Worm (Caenorhabditis elegans): ENCODE measurements around the gene ZC395.5.

The ZC395.5 gene

ce11 chrIII:5273396-5273857 lies 5.8 kb downstream of the ZC395.5 start, which contains the start of gene ztf-8:
Gene ztf-8, minus strand, starts transcription at chrIII:5273471.
- TF ChIP-seq ama-1 (optimal IDR thresholded peaks at IDR 0.05) (peak; percentile 37), lsy-2 (tag; optimal IDR thresholded peaks at IDR 0.05) (peak in 1 of 2 experiments; percentile 49), C34F6.9 (tag; optimal IDR thresholded peaks at IDR 0.05) (peak; percentile 25), ztf-4 (tag; optimal IDR thresholded peaks at IDR 0.05) (peak; percentile 31), crh-2 (tag; optimal IDR thresholded peaks at IDR 0.05) (peak; percentile 38), nhr-129 (tag; optimal IDR thresholded peaks at IDR 0.05) (no peak), lin-39 (tag; optimal IDR thresholded peaks at IDR 0.05) (no peak)

- TF ChIP-seq nhr-12 (tag; optimal IDR thresholded peaks at IDR 0.05) = no peak
- TF ChIP-seq ama-1 (optimal IDR thresholded peaks at IDR 0.05) = peak; percentile 15
- no peak for TF ChIP-seq elt-3 (tag; optimal IDR thresholded peaks at IDR 0.05)
- no peak for TF ChIP-seq nhr-21 (tag; optimal IDR thresholded peaks at IDR 0.05)
- peak; percentile 15 for TF ChIP-seq nhr-129 (tag; optimal IDR thresholded peaks at IDR 0.05)
Measured at ce11 chrIII:5274250-5274649, 6.6 kb downstream of the ZC395.5 start.

ce11 chrIII:5274715-5275355 lies 7.2 kb downstream of the ZC395.5 start, which contains the start of the genes daf-41 and toc-1:
Gene daf-41, minus strand, starts transcription at chrIII:5274765.
Gene toc-1, plus strand, starts transcription at chrIII:5275251.
- TF ChIP-seq sem-4 (tag; optimal IDR thresholded peaks at IDR 0.05) = no peak
- no peak for TF ChIP-seq nhr-12 (tag; optimal IDR thresholded peaks at IDR 0.05)
- TF ChIP-seq Y55F3AM.14 (GFP tag; optimal IDR thresholded peaks at IDR 0.05) = no peak
- TF ChIP-seq nhr-10 (tag; optimal IDR thresholded peaks at IDR 0.05) = no peak
- TF ChIP-seq alr-1 (tag; optimal IDR thresholded peaks at IDR 0.05) = no peak
- no peak for TF ChIP-seq R02D3.7 (tag; optimal IDR thresholded peaks at IDR 0.05)
- no peak for TF ChIP-seq egl-27 (tag; optimal IDR thresholded peaks at IDR 0.05)
- TF ChIP-seq nhr-237 (tag; optimal IDR thresholded peaks at IDR 0.05) = no peak
- TF ChIP-seq mdl-1 (tag; optimal IDR thresholded peaks at IDR 0.05) = no peak
- no peak for TF ChIP-seq snpc-4 (tag; optimal IDR thresholded peaks at IDR 0.05)
- no peak for TF ChIP-seq nhr-77 (tag; optimal IDR thresholded peaks at IDR 0.05)
- TF ChIP-seq unc-62 (GFP tag; optimal IDR thresholded peaks at IDR 0.05) = no peak
- TF ChIP-seq sma-9 (GFP tag; optimal IDR thresholded peaks at IDR 0.05) = no peak
- TF ChIP-seq sma-9 (tag; optimal IDR thresholded peaks at IDR 0.05) = no peak
- TF ChIP-seq nhr-11 (tag; optimal IDR thresholded peaks at IDR 0.05) = no peak
- peak; percentile 62 for TF ChIP-seq lin-13 (GFP tag; optimal IDR thresholded peaks at IDR 0.05)
- TF ChIP-seq nhr-23 (tag; optimal IDR thresholded peaks at IDR 0.05) = no peak
- TF ChIP-seq mab-5 (tag; optimal IDR thresholded peaks at IDR 0.05) = no peak
- TF ChIP-seq zag-1 (tag; optimal IDR thresholded peaks at IDR 0.05) = no peak
- TF ChIP-seq ceh-82 (tag; optimal IDR thresholded peaks at IDR 0.05) = no peak
- peak; percentile 55 for TF ChIP-seq crh-2 (tag; optimal IDR thresholded peaks at IDR 0.05)
- TF ChIP-seq elt-1 (tag; optimal IDR thresholded peaks at IDR 0.05) = no peak
- no peak for TF ChIP-seq mbf-1 (tag; optimal IDR thresholded peaks at IDR 0.05)
- peak; percentile 23 for TF ChIP-seq fos-1 (tag; optimal IDR thresholded peaks at IDR 0.05)
- TF ChIP-seq gmeb-1 (tag; optimal IDR thresholded peaks at IDR 0.05) = peak; percentile 11
- TF ChIP-seq nhr-25 (tag; optimal IDR thresholded peaks at IDR 0.05) = peak; percentile 3
- peak in 1 of 2 experiments; percentile 73 for TF ChIP-seq lsy-2 (tag; optimal IDR thresholded peaks at IDR 0.05)
- peak; percentile 31 for TF ChIP-seq nhr-129 (tag; optimal IDR thresholded peaks at IDR 0.05)
- no peak for TF ChIP-seq ztf-11 (tag; optimal IDR thresholded peaks at IDR 0.05)
- peak; percentile 66 for TF ChIP-seq unc-55 (GFP tag; optimal IDR thresholded peaks at IDR 0.05)
- TF ChIP-seq lin-11 (tag; optimal IDR thresholded peaks at IDR 0.05) = peak; percentile 68
- no peak for TF ChIP-seq dmd-4 (tag; optimal IDR thresholded peaks at IDR 0.05)
- TF ChIP-seq F13H6.1 (tag; optimal IDR thresholded peaks at IDR 0.05) = peak; percentile 4
- TF ChIP-seq C34F6.9 (tag; optimal IDR thresholded peaks at IDR 0.05) = peak; percentile 82
- TF ChIP-seq peb-1 (tag; optimal IDR thresholded peaks at IDR 0.05) = no peak
- no peak for TF ChIP-seq blmp-1 (tag; optimal IDR thresholded peaks at IDR 0.05; ENCODE audit: insufficient read depth)
- TF ChIP-seq sma-3 (GFP tag; optimal IDR thresholded peaks at IDR 0.05) = no peak
- no peak for TF ChIP-seq ztf-1 (GFP tag; conservative IDR thresholded peaks at IDR 0.05)
- no peak for TF ChIP-seq ceh-16 (tag; optimal IDR thresholded peaks at IDR 0.05)
- TF ChIP-seq ama-1 (optimal IDR thresholded peaks at IDR 0.05) = no peak
- TF ChIP-seq ztf-4 (tag; optimal IDR thresholded peaks at IDR 0.05) = peak; percentile 30
- TF ChIP-seq elt-3 (tag; optimal IDR thresholded peaks at IDR 0.05) = no peak
- no peak for TF ChIP-seq nhr-6 (tag; optimal IDR thresholded peaks at IDR 0.05)
- no peak for TF ChIP-seq ZK546.5 (tag; optimal IDR thresholded peaks at IDR 0.05)
- no peak for TF ChIP-seq aly-2 (tag; optimal IDR thresholded peaks at IDR 0.05)
- TF ChIP-seq skn-1 (tag; optimal IDR thresholded peaks at IDR 0.05) = no peak
- no peak for TF ChIP-seq lin-39 (tag; optimal IDR thresholded peaks at IDR 0.05)
- TF ChIP-seq unc-39 (tag; optimal IDR thresholded peaks at IDR 0.05) = no peak
- no peak for TF ChIP-seq nhr-21 (tag; optimal IDR thresholded peaks at IDR 0.05)
